Fruit fly (Drosophila melanogaster) whole organism, adult: ENCODE measurements around the gene Osi10a.

Experiments
- CG5204 ChIP-seq: fragments of 200-800 bp; sonication (Bioruptor generic); optimal IDR thresholded peaks from 2 replicates; lab custom pipeline; 2016; ENCODE audit warnings: missing biosample characterization, missing genetic modification characterization
- CG7045 ChIP-seq: fragments of 200-800 bp; sonication (Bioruptor generic); optimal IDR thresholded peaks from 2 replicates; lab custom pipeline; 2017; ENCODE audit warnings: missing biosample characterization, mild to moderate bottlenecking, missing genetic modification characterization
- Mnt ChIP-seq: fragments of 200-800 bp; sonication (Bioruptor generic); optimal IDR thresholded peaks from 2 replicates; lab custom pipeline; 2016; ENCODE audit warnings: missing biosample characterization, mild to moderate bottlenecking, missing genetic modification characterization
- kay ChIP-seq: fragments of 200-800 bp; sonication (Bioruptor generic); peaks from one replicate; lab custom pipeline; 2016; ENCODE audit warnings: missing biosample characterization, missing genetic modification characterization, borderline replicate concordance
- ovo ChIP-seq: fragments of 200-800 bp; sonication (Bioruptor generic); optimal IDR thresholded peaks from 2 replicates; lab custom pipeline; 2016; ENCODE audit warnings: missing biosample characterization, missing genetic modification characterization
- pad ChIP-seq: fragments of 200-800 bp; sonication (Bioruptor generic); optimal IDR thresholded peaks from 3 replicates; lab custom pipeline; 2017; ENCODE audit warnings: missing biosample characterization, missing genetic modification characterization, mild to moderate bottlenecking, moderate library complexity, missing genetic modification reagents
- tj ChIP-seq: fragments of 200-800 bp; sonication (Bioruptor generic); optimal IDR thresholded peaks from 3 replicates; lab custom pipeline; 2017; ENCODE audit warnings: missing biosample characterization, mild to moderate bottlenecking, missing genetic modification characterization, moderate library complexity

DNA sequence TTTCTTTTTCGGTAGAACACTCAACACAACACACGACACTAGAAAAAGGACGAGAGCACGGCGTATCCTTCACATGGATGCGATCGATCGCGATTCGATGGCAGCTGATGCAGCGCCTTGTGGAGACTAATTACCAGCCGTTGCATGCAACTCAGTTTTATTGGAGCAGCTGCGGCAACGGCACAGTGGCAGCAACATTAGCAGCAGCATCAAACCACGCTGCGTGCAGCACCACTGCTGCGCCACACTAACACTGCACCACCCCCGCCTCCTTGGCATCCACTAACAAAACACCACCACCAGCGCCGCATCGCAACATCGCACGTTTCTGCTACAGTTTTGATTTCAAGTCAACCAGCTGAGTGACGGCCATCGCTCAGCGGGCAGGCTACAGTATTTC lies 42.1 kb upstream of the Osi10a start, which contains the start of gene Osi4:
- TF ChIP-seq kay (no peak), CG5204 (GFP tag; lab: Kevin White, UChicago) (no peak), Mnt (GFP tag; lab: Kevin White, UChicago) (no peak), pad (GFP tag; lab: Kevin White, UChicago) (no peak), tj (GFP tag; lab: Kevin White, UChicago) (no peak), ovo (GFP tag; lab: Kevin White, UChicago) (no peak), CG7045 (GFP tag; lab: Kevin White, UChicago) (no peak)
